Worm (Caenorhabditis elegans) whole organism, early embryonic: ENCODE results near the gene rga-5.
A peak's percentile ranks its signal among the peaks of the same experiment; 100 is the strongest.

Source experiments
- pes-1 ChIP-seq: fragments of 200-800 bp; sonication (Bioruptor generic); IDR thresholded peaks from 2 replicates; pipeline ENCODE4 v1.3.6; 2022; ENCODE audit warnings: missing genetic modification reagents, missing genetic modification characterization, missing compliant biosample characterization
- scrt-1 ChIP-seq: fragments of 200-800 bp; sonication (Bioruptor generic); IDR thresholded peaks from 2 replicates; pipeline ENCODE4 v1.3.6; 2022; ENCODE audit warnings: missing genetic modification characterization, missing compliant biosample characterization

ce11 chrIV:13788652-13789051 is 39.0 kb upstream of the rga-5 start, which contains the start of the genes sas-6 and Y45F10D.7:
- TF ChIP-seq scrt-1 (GFP tag; lab: Robert Waterston, UW) (no peak), pes-1 (GFP tag; lab: Robert Waterston, UW) (0 out of 2 replicates have a peak, but pooled peaks have one; percentile 47)
